Fruit fly (Drosophila melanogaster): Measurements from ENCODE around the gene CG42525.

Gene CG42525

DNA sequence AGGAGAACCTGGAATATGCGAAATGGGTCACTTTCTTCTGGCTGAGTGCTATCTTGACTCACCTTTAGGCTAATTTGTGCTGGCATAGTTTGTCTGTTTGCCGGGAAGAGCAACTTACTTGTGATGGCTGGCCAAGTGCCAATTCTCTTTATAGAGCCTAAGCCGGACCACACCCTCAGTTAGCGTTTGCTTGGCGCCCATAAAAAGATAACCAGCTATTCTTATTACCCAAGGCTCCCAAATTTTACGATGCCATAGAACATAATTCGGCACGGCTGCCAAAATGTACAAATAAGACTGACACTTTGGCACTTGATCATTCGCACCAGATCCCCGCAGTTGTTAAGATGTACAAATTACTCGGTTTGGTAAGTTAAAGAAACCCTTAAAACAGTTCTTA, at the start of gene CG42525, which contains the start of gene CG14958:
CG42525 (minus strand) TSS at position 101 of the 400 bp plus-strand sequence.
CG14958 (plus strand) TSS at position 332 of the 400 bp plus-strand sequence.
- no peak for TF ChIP-seq pan (optimal IDR thresholded peaks at IDR 0.05)
- no peak for TF ChIP-seq br (GFP tag; optimal IDR thresholded peaks at IDR 0.05)
- TF ChIP-seq Dif (GFP tag; optimal IDR thresholded peaks at IDR 0.05; ENCODE audit: partially characterized antibody) = no peak

DNA sequence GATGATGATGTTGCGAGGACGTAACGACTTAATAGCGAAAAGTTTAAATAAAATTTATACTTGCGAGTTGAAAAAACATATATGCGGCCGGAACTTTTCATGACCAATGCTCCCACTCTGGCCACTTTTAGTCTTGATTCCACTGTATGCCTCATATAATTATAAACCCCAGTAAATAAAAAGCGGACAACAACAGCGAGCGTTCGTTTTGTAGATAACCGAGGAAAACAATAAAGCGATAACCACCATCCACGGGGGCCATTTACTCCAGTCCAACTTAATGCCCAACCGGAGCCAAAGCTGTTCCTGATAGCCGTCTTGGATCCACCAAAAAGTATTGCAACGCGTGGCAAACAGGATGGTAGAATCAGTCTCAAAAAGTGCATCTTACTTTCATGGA, 46.8 kb upstream of the CG42525 start:
- no peak for TF ChIP-seq CG32264 (GFP tag; optimal IDR thresholded peaks at IDR 0.05)
- TF ChIP-seq usp (GFP tag; optimal IDR thresholded peaks at IDR 0.05) = no peak
- TF ChIP-seq jim (GFP tag; optimal IDR thresholded peaks at IDR 0.05) = no peak
- no peak for TF ChIP-seq N (GFP tag; optimal IDR thresholded peaks at IDR 0.05)
- no peak for TF ChIP-seq Vsx2 (GFP tag; optimal IDR thresholded peaks at IDR 0.05; ENCODE audit: partially characterized antibody)
- no peak for TF ChIP-seq Hnf4 (GFP tag; optimal IDR thresholded peaks at IDR 0.05)
- no peak for TF ChIP-seq ey (GFP tag; optimal IDR thresholded peaks at IDR 0.05)
- no peak for TF ChIP-seq dmrt93B (GFP tag; optimal IDR thresholded peaks at IDR 0.05)
- TF ChIP-seq fru (GFP tag; optimal IDR thresholded peaks at IDR 0.05) = no peak

DNA sequence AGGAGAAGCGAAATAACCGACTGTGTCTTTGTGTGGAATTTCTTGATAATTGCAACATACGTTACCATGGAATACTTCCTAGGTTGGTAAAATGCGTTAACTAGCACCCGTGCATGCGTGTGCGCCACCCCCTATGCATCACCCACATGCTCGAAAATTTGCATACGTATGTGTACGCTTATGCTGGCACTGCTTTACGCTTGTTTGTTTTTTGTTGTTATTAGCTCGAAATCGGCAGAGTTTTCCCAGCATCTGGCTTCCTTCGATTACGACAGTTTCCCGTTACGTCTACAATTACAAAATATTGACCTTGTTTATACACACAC, 36.9 kb upstream of the CG42525 start:
- TF ChIP-seq Dfd (GFP tag; optimal IDR thresholded peaks at IDR 0.05) (no peak), N (GFP tag; optimal IDR thresholded peaks at IDR 0.05) (peak; percentile 42)

DNA sequence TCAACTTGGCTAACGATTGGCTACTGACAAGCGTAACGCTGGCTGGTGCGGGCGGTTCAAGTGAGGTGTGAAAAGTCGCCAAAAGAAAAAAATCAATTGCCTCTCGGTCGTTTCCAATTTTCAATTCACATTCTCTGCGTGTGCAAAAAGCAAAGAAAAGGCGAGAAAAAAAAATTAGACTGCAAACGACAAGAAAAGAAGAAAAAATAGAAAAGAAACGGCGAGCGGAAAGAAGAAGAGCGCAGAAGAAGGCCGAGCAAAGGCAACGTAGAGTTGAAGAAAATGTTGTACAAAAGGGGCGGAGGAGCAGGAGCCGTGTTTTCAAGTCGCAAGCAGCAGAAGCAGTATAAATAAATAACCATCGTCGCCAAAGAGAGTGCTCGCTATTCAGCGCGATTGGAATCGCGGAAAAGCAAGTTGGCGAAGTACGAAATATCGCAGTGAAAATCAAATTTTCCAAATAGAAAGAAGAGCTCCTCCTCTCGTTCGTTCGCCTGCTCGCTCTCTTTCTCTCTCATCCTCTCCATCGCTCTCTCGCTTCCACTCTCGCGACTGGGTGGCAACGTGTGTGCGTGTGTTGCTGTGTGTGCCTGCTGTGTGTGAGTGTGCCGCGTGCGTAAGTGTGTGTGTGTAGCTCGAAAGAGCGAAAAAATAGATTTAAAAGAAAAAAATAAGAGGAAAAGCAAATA, 36.4 kb upstream of the CG42525 start:
- TF ChIP-seq CrebA (GFP tag; optimal IDR thresholded peaks at IDR 0.05; ENCODE audit: borderline replicate concordance) = no peak
- no peak for TF ChIP-seq dsf (GFP tag; optimal IDR thresholded peaks at IDR 0.05; ENCODE audit: borderline replicate concordance)
- no peak for TF ChIP-seq Mio (GFP tag; optimal IDR thresholded peaks at IDR 0.05)
- no peak for TF ChIP-seq Hr78 (GFP tag; optimal IDR thresholded peaks at IDR 0.05)
- TF ChIP-seq fru (GFP tag; optimal IDR thresholded peaks at IDR 0.05) = no peak
- TF ChIP-seq Rel (GFP tag; optimal IDR thresholded peaks at IDR 0.05) = no peak
- no peak for TF ChIP-seq Rel (tag; optimal IDR thresholded peaks at IDR 0.05)
- TF ChIP-seq CG32264 (GFP tag; optimal IDR thresholded peaks at IDR 0.05) = no peak
- no peak for TF ChIP-seq sv (GFP tag; optimal IDR thresholded peaks at IDR 0.05)
- TF ChIP-seq usp (GFP tag; optimal IDR thresholded peaks at IDR 0.05) = no peak
- no peak for TF ChIP-seq dmrt93B (GFP tag; optimal IDR thresholded peaks at IDR 0.05)
- peak in 1 of 2 experiments; percentile 92 for TF ChIP-seq dl (GFP tag; optimal IDR thresholded peaks at IDR 0.05; ENCODE audit: insufficient read depth in 1 of 2, partially characterized antibody in 2 of 2)
- no peak for TF ChIP-seq sage (GFP tag; optimal IDR thresholded peaks at IDR 0.05)
- TF ChIP-seq Myc (optimal IDR thresholded peaks at IDR 0.05) = no peak
- peak; percentile 35 for TF ChIP-seq br (GFP tag; optimal IDR thresholded peaks at IDR 0.05)
- no peak for TF ChIP-seq Hr83 (GFP tag; optimal IDR thresholded peaks at IDR 0.05; ENCODE audit: poor library complexity, severe bottlenecking)
- no peak for TF ChIP-seq tai (GFP tag; optimal IDR thresholded peaks at IDR 0.05)
- TF ChIP-seq jim (GFP tag; optimal IDR thresholded peaks at IDR 0.05) = no peak
- peak; percentile 83 for TF ChIP-seq lola (GFP tag; optimal IDR thresholded peaks at IDR 0.05)
- TF ChIP-seq OdsH (GFP tag; optimal IDR thresholded peaks at IDR 0.05) = no peak
- peak; percentile 20 for TF ChIP-seq Sp1 (GFP tag; optimal IDR thresholded peaks at IDR 0.05)
- no peak for TF ChIP-seq woc (GFP tag; optimal IDR thresholded peaks at IDR 0.05)
- no peak for TF ChIP-seq Vsx2 (GFP tag; optimal IDR thresholded peaks at IDR 0.05; ENCODE audit: partially characterized antibody)
- TF ChIP-seq Dfd (GFP tag; optimal IDR thresholded peaks at IDR 0.05) = no peak
- TF ChIP-seq Hnf4 (GFP tag; optimal IDR thresholded peaks at IDR 0.05) = no peak
- no peak for TF ChIP-seq HLH106 (tag; optimal IDR thresholded peaks at IDR 0.05)
- TF ChIP-seq CG9705 (GFP tag; optimal IDR thresholded peaks at IDR 0.05) = no peak
- TF ChIP-seq rgr (GFP tag; optimal IDR thresholded peaks at IDR 0.05) = no peak
- TF ChIP-seq pan (optimal IDR thresholded peaks at IDR 0.05) = no peak
- peak; percentile 99 for TF ChIP-seq Dif (GFP tag; optimal IDR thresholded peaks at IDR 0.05; ENCODE audit: partially characterized antibody)
- no peak for TF ChIP-seq ey (GFP tag; optimal IDR thresholded peaks at IDR 0.05)
- TF ChIP-seq GATAd (GFP tag; optimal IDR thresholded peaks at IDR 0.05) = no peak
- TF ChIP-seq psq (GFP tag; optimal IDR thresholded peaks at IDR 0.05) = peak; percentile 66
- no peak for TF ChIP-seq h (GFP tag; optimal IDR thresholded peaks at IDR 0.05)
- no peak for TF ChIP-seq Abd-B (GFP tag; optimal IDR thresholded peaks at IDR 0.05)
